Worm (Caenorhabditis elegans) whole organism, young adult: Measurements from ENCODE around the gene srt-30.

ENCODE experiments used
- B0035.1 ChIP-seq: sonication (generic microtip); optimal IDR thresholded peaks from 2 replicates; lab custom pipeline; 2016; ENCODE audit warnings: missing genetic modification characterization, mild to moderate bottlenecking, missing compliant biosample characterization, missing genotype, missing genetic modification reagents
- F10E7.11 ChIP-seq: sonication (generic microtip); optimal IDR thresholded peaks from 2 replicates; lab custom pipeline; 2017; ENCODE audit warnings: mild to moderate bottlenecking, missing genetic modification characterization, moderate library complexity, missing compliant biosample characterization
- F22D6.2 ChIP-seq: sonication (generic microtip); optimal IDR thresholded peaks from 2 replicates; lab custom pipeline; 2016; ENCODE audit warnings: mild to moderate bottlenecking, missing genetic modification characterization, missing compliant biosample characterization
- F23B12.7 ChIP-seq: sonication (generic microtip); optimal IDR thresholded peaks from 2 replicates; lab custom pipeline; 2017; ENCODE audit warnings: missing genetic modification characterization, mild to moderate bottlenecking, missing compliant biosample characterization, antibody characterized with exemption, moderate library complexity; ENCODE audit not compliant: insufficient read depth
- F49E8.2 ChIP-seq: sonication (generic microtip); optimal IDR thresholded peaks from 3 replicates; lab custom pipeline; 2017; ENCODE audit warnings: missing genetic modification characterization, mild to moderate bottlenecking, missing compliant biosample characterization, antibody characterized with exemption, moderate library complexity; ENCODE audit not compliant: insufficient read depth
- F57C9.4 ChIP-seq: sonication (generic microtip); optimal IDR thresholded peaks from 2 replicates; lab custom pipeline; 2017; ENCODE audit warnings: mild to moderate bottlenecking, missing genetic modification characterization, missing compliant biosample characterization
- K11D2.4 ChIP-seq: fragments of 200-800 bp; sonication (Bioruptor generic); IDR thresholded peaks from 2 replicates; pipeline ENCODE4 v1.3.6; 2022; ENCODE audit warnings: missing genetic modification reagents, missing genetic modification characterization, missing compliant biosample characterization
- Y56A3A.18 ChIP-seq: fragments of 200-800 bp; sonication (Bioruptor generic); IDR thresholded peaks from 2 replicates; pipeline ENCODE4 v1.3.6; 2022; ENCODE audit warnings: missing genetic modification reagents, missing genetic modification characterization, missing compliant biosample characterization
- akir-1 ChIP-seq: fragments of 200-800 bp; sonication (Bioruptor generic); optimal IDR thresholded peaks from 2 replicates; lab custom pipeline; 2018; ENCODE audit warnings: mild to moderate bottlenecking, missing genetic modification characterization, moderate library complexity, missing compliant biosample characterization
- atf-7 ChIP-seq: sonication (generic microtip); optimal IDR thresholded peaks from 2 replicates; lab custom pipeline; 2017; ENCODE audit warnings: mild to moderate bottlenecking, missing genetic modification characterization, missing compliant biosample characterization
- attf-6 ChIP-seq: fragments of 200-800 bp; sonication (Bioruptor generic); IDR thresholded peaks from 2 replicates; pipeline ENCODE4 v1.3.6; 2022; ENCODE audit warnings: missing genetic modification reagents, missing genetic modification characterization, missing compliant biosample characterization
- bed-2 ChIP-seq: fragments of 200-800 bp; sonication (Bioruptor generic); IDR thresholded peaks from 2 replicates; pipeline ENCODE4 v1.3.6; 2022; ENCODE audit warnings: missing genetic modification reagents, missing genetic modification characterization, missing compliant biosample characterization
- cebp-1 ChIP-seq, 2 experiments: fragments of 200-800 bp in 1 of 2; sonication (Bioruptor generic) in 1 of 2; sonication (generic microtip) in 1 of 2; IDR thresholded peaks in 1 of 2; optimal IDR thresholded peaks in 1 of 2; 2 replicates each; pipeline versions ENCODE4 v1.3.6 to Lab custom; 2017 to 2022; ENCODE audit warnings: missing compliant biosample characterization in 2 of 2, missing genetic modification characterization in 2 of 2, mild to moderate bottlenecking in 1 of 2, missing genetic modification reagents in 1 of 2, moderate library complexity in 1 of 2
- ceh-27 ChIP-seq: fragments of 200-800 bp; sonication (Bioruptor generic); optimal IDR thresholded peaks from 2 replicates; lab custom pipeline; 2018; ENCODE audit warnings: mild to moderate bottlenecking, missing genetic modification characterization, moderate library complexity, missing compliant biosample characterization
- chd-7 ChIP-seq: sonication (generic microtip); optimal IDR thresholded peaks from 2 replicates; lab custom pipeline; 2016; ENCODE audit warnings: mild to moderate bottlenecking, missing genetic modification characterization, moderate library complexity, missing compliant biosample characterization
- egl-18 ChIP-seq: fragments of 200-800 bp; sonication (Bioruptor generic); IDR thresholded peaks from 2 replicates; pipeline ENCODE4 v1.3.6; 2022; ENCODE audit warnings: missing genetic modification reagents, missing genetic modification characterization, missing compliant biosample characterization
- ekl-4 ChIP-seq: fragments of 200-800 bp; sonication (Bioruptor generic); IDR thresholded peaks from 2 replicates; pipeline ENCODE4 v1.3.6; 2022; ENCODE audit warnings: missing genetic modification reagents, missing genetic modification characterization, missing compliant biosample characterization
- hsf-1 ChIP-seq: fragments of 200-800 bp; sonication (Bioruptor generic); IDR thresholded peaks from 2 replicates; pipeline ENCODE4 v1.3.6; 2022; ENCODE audit warnings: missing genetic modification reagents, missing genetic modification characterization, missing compliant biosample characterization
- lag-1 ChIP-seq: fragments of 200-800 bp; sonication (Bioruptor generic); IDR thresholded peaks from 2 replicates; pipeline ENCODE4 v1.3.6; 2022; ENCODE audit warnings: missing genetic modification reagents, missing genetic modification characterization, missing compliant biosample characterization
- let-526 ChIP-seq: fragments of 200-800 bp; sonication (Bioruptor generic); IDR thresholded peaks from 2 replicates; pipeline ENCODE4 v1.3.6; 2022; ENCODE audit warnings: missing genetic modification reagents, missing genetic modification characterization, missing compliant biosample characterization
- lir-1 ChIP-seq: fragments of 200-800 bp; sonication (Bioruptor generic); conservative IDR thresholded peaks from 2 replicates; pipeline ENCODE4 v1.3.6; 2022; ENCODE audit warnings: missing genetic modification reagents, missing genetic modification characterization, missing compliant biosample characterization
- madf-3 ChIP-seq: fragments of 200-800 bp; sonication (Bioruptor generic); IDR thresholded peaks from 2 replicates; pipeline ENCODE4 v1.3.6; 2022; ENCODE audit warnings: missing genetic modification reagents, missing genetic modification characterization, missing compliant biosample characterization
- madf-6 ChIP-seq: fragments of 200-800 bp; sonication (Bioruptor generic); IDR thresholded peaks from 2 replicates; pipeline ENCODE4 v1.3.6; 2022; ENCODE audit warnings: missing genetic modification reagents, missing genetic modification characterization, missing compliant biosample characterization
- mcd-1 ChIP-seq: fragments of 200-800 bp; sonication (Bioruptor generic); IDR thresholded peaks from 2 replicates; pipeline ENCODE4 v1.3.6; 2022; ENCODE audit warnings: missing genetic modification reagents, missing genetic modification characterization, missing compliant biosample characterization
- mxl-1 ChIP-seq: sonication (generic microtip); optimal IDR thresholded peaks from 2 replicates; lab custom pipeline; 2016; ENCODE audit warnings: missing genetic modification characterization, missing compliant biosample characterization
- nfyb-1 ChIP-seq: fragments of 200-800 bp; sonication (Bioruptor generic); IDR thresholded peaks from 2 replicates; pipeline ENCODE4 v1.3.6; 2022; ENCODE audit warnings: missing genetic modification reagents, missing genetic modification characterization, missing compliant biosample characterization
- nhr-120 ChIP-seq: fragments of 200-800 bp; sonication (Bioruptor generic); IDR thresholded peaks from 2 replicates; pipeline ENCODE4 v1.3.6; 2022; ENCODE audit warnings: missing genetic modification characterization, missing compliant biosample characterization
- rpc-1 ChIP-seq, 2 experiments: fragments of 150-350 bp in 1 of 2; sonication (generic microtip) in 1 of 2; optimal IDR thresholded peaks; 2 replicates each; lab custom pipeline; 2014 to 2018; ENCODE audit warnings: missing biosample characterization in 1 of 2, missing genetic modification characterization in 1 of 2, missing genetic modification reagents in 1 of 2, missing genotype in 1 of 2
- tbp1 ChIP-seq: fragments of 200-800 bp; sonication (Bioruptor generic); optimal IDR thresholded peaks from 2 replicates; lab custom pipeline; 2018; ENCODE audit warnings: mild to moderate bottlenecking, missing genetic modification characterization, missing compliant biosample characterization
- unc-62 ChIP-seq: fragments of 150-350 bp; optimal IDR thresholded peaks from 2 replicates; lab custom pipeline; 2014; ENCODE audit warnings: missing biosample characterization, missing genetic modification reagents, missing genetic modification characterization
- zfh-2 ChIP-seq: fragments of 200-800 bp; sonication (Bioruptor generic); conservative IDR thresholded peaks from 2 replicates; pipeline ENCODE4 v1.3.6; 2022; ENCODE audit warnings: missing genetic modification reagents, missing genetic modification characterization, missing compliant biosample characterization
- ztf-25 ChIP-seq: fragments of 200-800 bp; sonication (Bioruptor generic); IDR thresholded peaks from 2 replicates; pipeline ENCODE4 v1.3.6; 2022; ENCODE audit warnings: missing genetic modification reagents, missing genetic modification characterization, missing compliant biosample characterization
- ztf-28 ChIP-seq: fragments of 200-800 bp; sonication (Bioruptor generic); IDR thresholded peaks from 2 replicates; pipeline ENCODE4 v1.3.6; 2022; ENCODE audit warnings: missing genetic modification reagents, missing genetic modification characterization, missing compliant biosample characterization

The srt-30 gene

ce11 chrV:3832103-3832502 is 31.8 kb upstream of the srt-30 start:
- no peak for TF ChIP-seq mcd-1 (GFP tag; lab: Robert Waterston, UW)
- TF ChIP-seq tbp1 (GFP tag; lab: Kevin White, UChicago): no peak
- no peak for TF ChIP-seq F22D6.2 (tag; lab: Kevin White, UChicago)
- TF ChIP-seq ztf-28: no peak
- TF ChIP-seq chd-7 (tag; lab: Kevin White, UChicago): no peak
- no peak for TF ChIP-seq F49E8.2 (tag; lab: Kevin White, UChicago)
- no peak for TF ChIP-seq hsf-1

- TF ChIP-seq F57C9.4 (tag; lab: Kevin White, UChicago) (no peak), rpc-1 (optimal IDR thresholded peaks at IDR 0.05; lab: Kevin White, UChicago) (no peak), rpc-1 (tag; optimal IDR thresholded peaks at IDR 0.05; lab: Kevin White, UChicago) (no peak), ekl-4 (no peak), ceh-27 (GFP tag; lab: Kevin White, UChicago) (no peak), B0035.1 (tag; lab: Kevin White, UChicago) (no peak), F23B12.7 (tag; lab: Kevin White, UChicago) (no peak), bed-2 (no peak), madf-3 (GFP tag; lab: Robert Waterston, UW) (no peak), lir-1 (GFP tag; lab: Robert Waterston, UW) (no peak), madf-6 (no peak), zfh-2 (no peak), K11D2.4 (no peak), hsf-1 (no peak), akir-1 (no peak), mxl-1 (tag; lab: Kevin White, UChicago) (no peak), unc-62 (GFP tag; lab: Kevin White, UChicago) (no peak), attf-6 (GFP tag; lab: Robert Waterston, UW) (no peak), lag-1 (GFP tag; lab: Robert Waterston, UW) (no peak), Y56A3A.18 (GFP tag; lab: Robert Waterston, UW) (no peak)
Observed at ce11 chrV:3831616-3832015, 31.3 kb upstream of the srt-30 start, which contains the start of gene H10D18.5. Gene H10D18.5, minus strand, starts transcription at chrV:3831716.

- TF ChIP-seq ztf-25 (no peak), unc-62 (GFP tag; lab: Kevin White, UChicago) (no peak), let-526 (no peak), F23B12.7 (tag; lab: Kevin White, UChicago) (no peak), nhr-120 (GFP tag; lab: Robert Waterston, UW) (no peak), atf-7 (tag; lab: Kevin White, UChicago) (no peak)
Observed at ce11 chrV:3825190-3825589, 24.9 kb upstream of the srt-30 start.

- TF ChIP-seq F10E7.11 (no peak), unc-62 (GFP tag; lab: Kevin White, UChicago) (no peak), bed-2 (no peak), atf-7 (tag; lab: Kevin White, UChicago) (no peak), egl-18 (GFP tag; lab: Robert Waterston, UW) (no peak), cebp-1 (GFP tag; IDR thresholded peaks at IDR 0.05; lab: Robert Waterston, UW) (no peak), cebp-1 (tag; optimal IDR thresholded peaks at IDR 0.05; lab: Kevin White, UChicago) (peak; percentile 27), nfyb-1 (GFP tag; lab: Robert Waterston, UW) (no peak)
Observed at ce11 chrV:3820875-3821274, 20.6 kb upstream of the srt-30 start.
